Worm (Caenorhabditis elegans) whole organism, L1 larva: ENCODE measurements around the gene srw-14.

ENCODE experiments used
- C04F5.9 ChIP-seq: sonication (generic microtip); optimal IDR thresholded peaks from 2 replicates; lab custom pipeline; 2016; ENCODE audit warnings: missing genetic modification characterization, missing compliant biosample characterization
- C16A3.4 ChIP-seq: fragments of 150-350 bp; optimal IDR thresholded peaks from 2 replicates; lab custom pipeline; 2014; ENCODE audit warnings: missing biosample characterization, missing genetic modification characterization
- C34B4.2 ChIP-seq: sonication (generic microtip); optimal IDR thresholded peaks from 2 replicates; lab custom pipeline; 2017; ENCODE audit warnings: mild to moderate bottlenecking, missing genetic modification characterization, missing compliant biosample characterization
- F16B12.6 ChIP-seq: fragments of 150-350 bp; optimal IDR thresholded peaks from 2 replicates; lab custom pipeline; 2014; ENCODE audit warnings: missing biosample characterization, missing genetic modification characterization
- Y116A8C.19 ChIP-seq: sonication (generic microtip); optimal IDR thresholded peaks from 2 replicates; lab custom pipeline; 2016; ENCODE audit warnings: missing compliant biosample characterization, missing genetic modification characterization, borderline replicate concordance
- alr-1 ChIP-seq: fragments of 200-800 bp; sonication (Bioruptor generic); optimal IDR thresholded peaks from 2 replicates; lab custom pipeline; 2018; ENCODE audit warnings: borderline replicate concordance, mild to moderate bottlenecking, missing genetic modification characterization, missing compliant biosample characterization
- aly-2 ChIP-seq: fragments of 150-350 bp; optimal IDR thresholded peaks from 2 replicates; lab custom pipeline; 2014; ENCODE audit warnings: missing biosample characterization, missing genetic modification characterization
- ceh-63 ChIP-seq: fragments of 200-800 bp; sonication (Bioruptor generic); optimal IDR thresholded peaks from 2 replicates; lab custom pipeline; 2018; ENCODE audit warnings: mild to moderate bottlenecking, missing genetic modification characterization, missing compliant biosample characterization
- ceh-8 ChIP-seq: fragments of 200-800 bp; sonication (Bioruptor generic); optimal IDR thresholded peaks from 2 replicates; lab custom pipeline; 2018; ENCODE audit warnings: mild to moderate bottlenecking, missing genetic modification characterization, moderate library complexity, missing compliant biosample characterization
- ceh-82 ChIP-seq, 3 experiments: fragments of 150-350 bp in 1 of 3; sonication (generic microtip) in 2 of 3; optimal IDR thresholded peaks; 2 replicates each; lab custom pipeline; 2014 to 2017; ENCODE audit warnings: missing biosample characterization in 3 of 3, missing genetic modification characterization in 3 of 3
- ceh-88 ChIP-seq: fragments of 200-800 bp; sonication (Bioruptor generic); IDR thresholded peaks from 2 replicates; pipeline ENCODE4 v1.3.6; 2022; ENCODE audit warnings: missing genetic modification characterization, missing compliant biosample characterization
- ceh-90 ChIP-seq: sonication (generic microtip); optimal IDR thresholded peaks from 2 replicates; lab custom pipeline; 2016; ENCODE audit warnings: missing genetic modification characterization, missing compliant biosample characterization
- dpl-1 ChIP-seq, 3 experiments: fragments of 150-350 bp in 2 of 3; sonication (generic microtip) in 1 of 3; optimal IDR thresholded peaks; 2 replicates each; lab custom pipeline; 2014 to 2017; ENCODE audit warnings: missing biosample characterization in 3 of 3, missing genetic modification characterization in 3 of 3, missing genetic modification reagents in 3 of 3
- efl-3 ChIP-seq: fragments of 200-800 bp; sonication (Bioruptor generic); optimal IDR thresholded peaks from 2 replicates; lab custom pipeline; 2018; ENCODE audit warnings: mild to moderate bottlenecking, missing genetic modification characterization, missing compliant biosample characterization
- egl-27 ChIP-seq, 2 experiments: fragments of 150-350 bp in 1 of 2; sonication (generic microtip); optimal IDR thresholded peaks; 3 replicates each; lab custom pipeline; 2017 to 2018; ENCODE audit warnings: missing biosample characterization in 2 of 2, missing genetic modification characterization in 2 of 2, missing genetic modification reagents in 2 of 2
- ets-5 ChIP-seq: fragments of 200-800 bp; sonication (Bioruptor generic); IDR thresholded peaks from 2 replicates; pipeline ENCODE4 v1.3.6; 2022; ENCODE audit warnings: missing genetic modification characterization, missing compliant biosample characterization
- fkh-8 ChIP-seq: sonication (generic microtip); optimal IDR thresholded peaks from 2 replicates; lab custom pipeline; 2016; ENCODE audit warnings: mild to moderate bottlenecking, missing genetic modification characterization, missing compliant biosample characterization
- grh-1 ChIP-seq: fragments of 200-800 bp; sonication (Bioruptor generic); IDR thresholded peaks from 2 replicates; pipeline ENCODE4 v1.3.6; 2022; ENCODE audit warnings: missing genetic modification reagents, missing genetic modification characterization, missing compliant biosample characterization
- hlh-17 ChIP-seq: fragments of 200-800 bp; sonication (Bioruptor generic); optimal IDR thresholded peaks from 2 replicates; lab custom pipeline; 2018; ENCODE audit warnings: missing genetic modification characterization, mild to moderate bottlenecking, missing compliant biosample characterization, moderate library complexity, borderline replicate concordance
- hlh-4 ChIP-seq: sonication (generic microtip); optimal IDR thresholded peaks from 2 replicates; lab custom pipeline; 2016; ENCODE audit warnings: mild to moderate bottlenecking, missing genetic modification characterization, missing compliant biosample characterization
- hpl-2 ChIP-seq: fragments of 150-350 bp; optimal IDR thresholded peaks from 2 replicates; lab custom pipeline; 2014; ENCODE audit warnings: missing biosample characterization, missing genetic modification reagents, missing genetic modification characterization
- isw-1 ChIP-seq: fragments of 200-800 bp; sonication (Bioruptor generic); IDR thresholded peaks from 2 replicates; pipeline ENCODE4 v1.3.6; 2022; ENCODE audit warnings: missing genetic modification characterization, missing compliant biosample characterization
- jun-1 ChIP-seq: fragments of 150-350 bp; optimal IDR thresholded peaks from 2 replicates; lab custom pipeline; 2014; ENCODE audit warnings: missing biosample characterization, missing genetic modification reagents, missing genetic modification characterization
- lin-13 ChIP-seq: fragments of 150-350 bp; optimal IDR thresholded peaks from 2 replicates; lab custom pipeline; 2014; ENCODE audit warnings: missing biosample characterization, missing genetic modification reagents, missing genetic modification characterization
- lin-35 ChIP-seq, 2 experiments: fragments of 150-350 bp; optimal IDR thresholded peaks; 2 replicates each; lab custom pipeline; 2014; ENCODE audit warnings: missing biosample characterization in 2 of 2, missing genetic modification characterization in 2 of 2, missing genetic modification reagents in 2 of 2
- lir-3 ChIP-seq: sonication (generic microtip); optimal IDR thresholded peaks from 2 replicates; lab custom pipeline; 2016; ENCODE audit warnings: mild to moderate bottlenecking, missing genetic modification characterization, moderate library complexity, missing compliant biosample characterization; ENCODE audit not compliant: poor library complexity
- mdl-1 ChIP-seq, 2 experiments: fragments of 150-350 bp; optimal IDR thresholded peaks; 2 replicates each; lab custom pipeline; 2014 to 2017; ENCODE audit warnings: missing biosample characterization in 2 of 2, missing genetic modification characterization in 2 of 2, inconsistent platforms in 1 of 2
- mef-2 ChIP-seq: fragments of 150-350 bp; optimal IDR thresholded peaks from 2 replicates; lab custom pipeline; 2014; ENCODE audit warnings: missing biosample characterization, missing genetic modification characterization
- mep-1 ChIP-seq: fragments of 150-350 bp; optimal IDR thresholded peaks from 2 replicates; lab custom pipeline; 2014; ENCODE audit warnings: missing biosample characterization, missing genetic modification characterization
- nhr-11 ChIP-seq: fragments of 150-350 bp; optimal IDR thresholded peaks from 2 replicates; lab custom pipeline; 2014; ENCODE audit warnings: missing biosample characterization, missing genetic modification characterization
- nhr-12 ChIP-seq: sonication (generic microtip); optimal IDR thresholded peaks from 2 replicates; lab custom pipeline; 2017; ENCODE audit warnings: missing biosample characterization, missing genetic modification characterization
- nhr-20 ChIP-seq: sonication (generic microtip); optimal IDR thresholded peaks from 2 replicates; lab custom pipeline; 2016; ENCODE audit warnings: mild to moderate bottlenecking, missing genetic modification characterization, missing compliant biosample characterization
- nhr-237 ChIP-seq: fragments of 150-350 bp; optimal IDR thresholded peaks from 2 replicates; lab custom pipeline; 2014; ENCODE audit warnings: missing biosample characterization, missing genetic modification characterization
- nhr-28 ChIP-seq: fragments of 150-350 bp; optimal IDR thresholded peaks from 2 replicates; lab custom pipeline; 2014; ENCODE audit warnings: missing biosample characterization, missing genetic modification characterization
- nhr-47 ChIP-seq: sonication (generic microtip); optimal IDR thresholded peaks from 2 replicates; lab custom pipeline; 2016; ENCODE audit warnings: mild to moderate bottlenecking, missing genetic modification characterization, moderate library complexity, missing compliant biosample characterization
- nhr-71 ChIP-seq: sonication (generic microtip); optimal IDR thresholded peaks from 2 replicates; lab custom pipeline; 2016; ENCODE audit warnings: mild to moderate bottlenecking, missing genetic modification characterization, moderate library complexity, missing compliant biosample characterization
- nhr-76 ChIP-seq: sonication (generic microtip); optimal IDR thresholded peaks from 2 replicates; lab custom pipeline; 2017; ENCODE audit warnings: missing biosample characterization, missing genetic modification characterization
- nhr-85 ChIP-seq: sonication (generic microtip); peaks from one replicate; lab custom pipeline; 2016; ENCODE audit warnings: missing genetic modification characterization, inconsistent platforms, missing compliant biosample characterization
- pag-3 ChIP-seq: sonication (generic microtip); optimal IDR thresholded peaks from 2 replicates; lab custom pipeline; 2017; ENCODE audit warnings: missing genetic modification characterization, mild to moderate bottlenecking, missing compliant biosample characterization, antibody characterized with exemption, borderline replicate concordance; ENCODE audit not compliant: insufficient read depth
- pax-3 ChIP-seq: fragments of 200-800 bp; sonication (Bioruptor generic); optimal IDR thresholded peaks from 2 replicates; lab custom pipeline; 2018; ENCODE audit warnings: mild to moderate bottlenecking, missing genetic modification characterization, moderate library complexity, missing compliant biosample characterization
- rnt-1 ChIP-seq: sonication (generic microtip); optimal IDR thresholded peaks from 2 replicates; lab custom pipeline; 2016; ENCODE audit warnings: mild to moderate bottlenecking, missing genetic modification characterization, moderate library complexity, missing compliant biosample characterization
- sox-4 ChIP-seq: sonication (generic microtip); optimal IDR thresholded peaks from 2 replicates; lab custom pipeline; 2016; ENCODE audit warnings: missing genetic modification characterization, missing compliant biosample characterization
- sptf-1 ChIP-seq: fragments of 150-350 bp; optimal IDR thresholded peaks from 2 replicates; lab custom pipeline; 2014; ENCODE audit warnings: missing biosample characterization, missing genetic modification characterization
- sup-37 ChIP-seq: fragments of 200-800 bp; sonication (Bioruptor generic); optimal IDR thresholded peaks from 2 replicates; lab custom pipeline; 2018; ENCODE audit warnings: mild to moderate bottlenecking, missing genetic modification characterization, missing compliant biosample characterization
- swsn-7 ChIP-seq: sonication (generic microtip); optimal IDR thresholded peaks from 2 replicates; lab custom pipeline; 2016; ENCODE audit warnings: missing genetic modification characterization, missing compliant biosample characterization
- tbx-2 ChIP-seq: sonication (generic microtip); optimal IDR thresholded peaks from 2 replicates; lab custom pipeline; 2016; ENCODE audit warnings: missing genetic modification characterization, missing compliant biosample characterization
- tlp-1 ChIP-seq: fragments of 150-350 bp; optimal IDR thresholded peaks from 2 replicates; lab custom pipeline; 2014; ENCODE audit warnings: missing biosample characterization, missing genetic modification characterization
- unc-130 ChIP-seq: fragments of 150-350 bp; optimal IDR thresholded peaks from 2 replicates; lab custom pipeline; 2017; ENCODE audit warnings: missing biosample characterization, missing genetic modification characterization, inconsistent platforms
- unc-30 ChIP-seq: sonication (generic microtip); optimal IDR thresholded peaks from 2 replicates; lab custom pipeline; 2017; ENCODE audit warnings: missing biosample characterization, missing genetic modification characterization
- unc-86 ChIP-seq: sonication (generic microtip); optimal IDR thresholded peaks from 2 replicates; lab custom pipeline; 2016; ENCODE audit warnings: missing genetic modification characterization, missing compliant biosample characterization
- xbp-1 ChIP-seq: sonication (generic microtip); optimal IDR thresholded peaks from 2 replicates; lab custom pipeline; 2016; ENCODE audit warnings: missing genetic modification characterization, missing compliant biosample characterization
- zag-1 ChIP-seq: fragments of 150-350 bp; optimal IDR thresholded peaks from 2 replicates; lab custom pipeline; 2014; ENCODE audit warnings: missing biosample characterization, missing genetic modification characterization
- zip-4 ChIP-seq: fragments of 200-800 bp; sonication (Bioruptor generic); optimal IDR thresholded peaks from 2 replicates; lab custom pipeline; 2018; ENCODE audit warnings: mild to moderate bottlenecking, missing genetic modification characterization, moderate library complexity, missing compliant biosample characterization

srw-14 gene

DNA sequence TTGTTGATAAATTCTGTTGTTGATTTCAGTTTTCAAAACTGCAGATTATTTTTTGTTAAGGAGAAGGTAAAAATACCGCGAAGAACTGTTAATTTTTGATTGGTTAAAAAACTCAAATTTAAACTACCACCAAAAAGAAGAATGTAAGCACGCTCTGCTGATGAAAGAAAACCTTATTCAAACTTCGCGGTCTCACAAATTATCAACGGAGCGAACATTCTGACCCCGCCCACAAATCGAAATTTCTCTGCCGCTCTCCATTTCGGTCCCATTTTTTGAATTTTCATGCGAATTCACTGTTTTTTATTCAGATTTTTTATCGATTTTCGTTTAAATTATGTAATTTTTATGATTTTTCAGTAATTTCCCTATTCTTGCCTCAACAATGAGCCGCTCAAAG is 36.2 kb upstream of the srw-14 start, which contains the start of gene cyn-3:
Gene cyn-3 (plus strand): TSS at position 361 of the 400 bp plus-strand sequence.
- no peak for TF ChIP-seq sptf-1 (tag; lab: Kevin White, UChicago)
- no peak for TF ChIP-seq hlh-17 (GFP tag; lab: Kevin White, UChicago)
- peak; percentile 92 for TF ChIP-seq rnt-1 (tag; lab: Kevin White, UChicago)
- TF ChIP-seq hpl-2 (GFP tag; lab: Kevin White, UChicago): no peak
- no peak for TF ChIP-seq nhr-28 (tag; lab: Kevin White, UChicago)
- peak; percentile 50 for TF ChIP-seq nhr-11 (tag; lab: Kevin White, UChicago)
- TF ChIP-seq lir-3 (tag; lab: Kevin White, UChicago): peak; percentile 64
- TF ChIP-seq nhr-71 (tag; lab: Kevin White, UChicago): peak; percentile 95
- peak; percentile 92 for TF ChIP-seq pax-3 (tag; lab: Kevin White, UChicago)
- TF ChIP-seq hlh-4: no peak
- TF ChIP-seq F16B12.6: peak; percentile 74
- TF ChIP-seq nhr-76 (tag; lab: Kevin White, UChicago): no peak
- TF ChIP-seq unc-30 (tag; lab: Kevin White, UChicago): no peak
- peak; percentile 92 for TF ChIP-seq xbp-1 (tag; lab: Kevin White, UChicago)
- TF ChIP-seq sox-4 (tag; lab: Kevin White, UChicago): peak; percentile 73
- TF ChIP-seq mep-1: peak; percentile 92
- peak; percentile 90 for TF ChIP-seq swsn-7 (tag; lab: Kevin White, UChicago)
- TF ChIP-seq mdl-1 (tag; optimal IDR thresholded peaks at IDR 0.05; lab: Kevin White, UChicago): peak in 1 of 2 experiments; percentile 85
- TF ChIP-seq ceh-63 (GFP tag; lab: Kevin White, UChicago): no peak
- TF ChIP-seq unc-86 (tag; lab: Kevin White, UChicago): peak; percentile 90
- TF ChIP-seq zip-4: peak; percentile 52
- no peak for TF ChIP-seq C04F5.9 (tag; lab: Kevin White, UChicago)
- TF ChIP-seq nhr-237 (tag; lab: Kevin White, UChicago): peak; percentile 77
- TF ChIP-seq pag-3 (tag; lab: Kevin White, UChicago): no peak
- peak; percentile 83 for TF ChIP-seq aly-2 (tag; lab: Kevin White, UChicago)
- TF ChIP-seq jun-1 (tag; lab: Kevin White, UChicago): peak; percentile 88
- TF ChIP-seq tlp-1 (tag; lab: Kevin White, UChicago): no peak
- TF ChIP-seq nhr-85 (tag; lab: Kevin White, UChicago): peak; percentile 95
- peak; percentile 100 for TF ChIP-seq lin-35 (GFP tag; optimal IDR thresholded peaks at IDR 0.05; lab: Kevin White, UChicago)
- peak; percentile 94 for TF ChIP-seq tbx-2 (tag; lab: Kevin White, UChicago)
- TF ChIP-seq zag-1 (tag; lab: Kevin White, UChicago): no peak
- TF ChIP-seq C34B4.2: no peak
- TF ChIP-seq ceh-82 (tag; optimal IDR thresholded peaks at IDR 0.05; lab: Kevin White, UChicago): peak; percentile 80 to 95 (median 81)
- TF ChIP-seq ceh-90: no peak
- TF ChIP-seq ceh-8 (GFP tag; lab: Kevin White, UChicago): peak; percentile 10
- peak; percentile 32 for TF ChIP-seq sup-37 (GFP tag; lab: Kevin White, UChicago)
- peak; percentile 83 for TF ChIP-seq unc-130 (tag; lab: Kevin White, UChicago)
- no peak for TF ChIP-seq alr-1 (tag; lab: Kevin White, UChicago)
- peak; percentile 95 for TF ChIP-seq C16A3.4 (tag; lab: Kevin White, UChicago)
- TF ChIP-seq ceh-88: 0 out of 2 replicates have a peak, but pooled peaks have one; percentile 27
- TF ChIP-seq lin-13 (GFP tag; lab: Kevin White, UChicago): peak; percentile 89
- peak; percentile 95 for TF ChIP-seq nhr-47 (tag; lab: Kevin White, UChicago)
- no peak for TF ChIP-seq ets-5 (GFP tag; lab: Robert Waterston, UW)
- no peak for TF ChIP-seq Y116A8C.19
- TF ChIP-seq fkh-8 (tag; lab: Kevin White, UChicago): peak; percentile 89
- TF ChIP-seq isw-1 (GFP tag; lab: Robert Waterston, UW): peak; percentile 91
- TF ChIP-seq dpl-1 (GFP tag; optimal IDR thresholded peaks at IDR 0.05; lab: Kevin White, UChicago): peak; percentile 99
- peak; percentile 87 for TF ChIP-seq grh-1 (GFP tag; lab: Robert Waterston, UW)
- TF ChIP-seq nhr-20 (tag; lab: Kevin White, UChicago): peak; percentile 93
- TF ChIP-seq mef-2 (tag; lab: Kevin White, UChicago): peak; percentile 73
- TF ChIP-seq efl-3 (GFP tag; lab: Kevin White, UChicago): no peak
- TF ChIP-seq egl-27 (tag; optimal IDR thresholded peaks at IDR 0.05; lab: Kevin White, UChicago): no peak
- TF ChIP-seq nhr-12 (tag; lab: Kevin White, UChicago): no peak
